Worm (Caenorhabditis elegans) whole organism, L4 larva: ENCODE measurements around the gene K09C4.2.

Experiments used
- F26F4.8 ChIP-seq: fragments of 200-800 bp; sonication (Bioruptor generic); conservative IDR thresholded peaks from 2 replicates; pipeline ENCODE4 v1.3.6; 2022; ENCODE audit warnings: missing genetic modification characterization, missing compliant biosample characterization
- F37D6.2 ChIP-seq: sonication (generic microtip); optimal IDR thresholded peaks from 2 replicates; lab custom pipeline; 2016; ENCODE audit warnings: mild to moderate bottlenecking, missing genetic modification characterization, missing compliant biosample characterization
- F49E8.2 ChIP-seq: sonication (generic microtip); optimal IDR thresholded peaks from 2 replicates; lab custom pipeline; 2016; ENCODE audit warnings: missing compliant biosample characterization, mild to moderate bottlenecking, missing genetic modification characterization, borderline replicate concordance
- R02D3.7 ChIP-seq: fragments of 150-350 bp; sonication (generic microtip); optimal IDR thresholded peaks from 3 replicates; lab custom pipeline; 2014; ENCODE audit warnings: missing biosample characterization, missing genetic modification characterization
- T20F7.1 ChIP-seq: fragments of 200-800 bp; sonication (Bioruptor generic); optimal IDR thresholded peaks from 2 replicates; lab custom pipeline; 2018; ENCODE audit warnings: mild to moderate bottlenecking, missing genetic modification characterization, missing compliant biosample characterization
- Y5F2A.4 ChIP-seq: fragments of 200-800 bp; sonication (Bioruptor generic); optimal IDR thresholded peaks from 2 replicates; lab custom pipeline; 2018; ENCODE audit warnings: mild to moderate bottlenecking, missing genetic modification characterization, missing compliant biosample characterization
- Y75B8A.6 ChIP-seq: fragments of 200-800 bp; sonication (Bioruptor generic); IDR thresholded peaks from 2 replicates; pipeline ENCODE4 v1.3.6; 2022; ENCODE audit warnings: missing genetic modification reagents, missing genetic modification characterization, missing compliant biosample characterization
- aha-1 ChIP-seq: fragments of 150-350 bp; peaks from one replicate; lab custom pipeline; 2014; ENCODE audit warnings: missing biosample characterization, missing genetic modification characterization
- aly-2 ChIP-seq: sonication (generic microtip); optimal IDR thresholded peaks from 2 replicates; lab custom pipeline; 2018; ENCODE audit warnings: missing biosample characterization, missing genetic modification characterization
- attf-4 ChIP-seq: sonication (generic microtip); optimal IDR thresholded peaks from 3 replicates; lab custom pipeline; 2017; ENCODE audit warnings: missing biosample characterization, missing genetic modification characterization
- ceh-20 ChIP-seq: fragments of 200-800 bp; sonication (Bioruptor generic); IDR thresholded peaks from 2 replicates; pipeline ENCODE4 v1.3.6; 2022; ENCODE audit warnings: missing genetic modification reagents, missing genetic modification characterization, missing compliant biosample characterization
- cey-2 ChIP-seq: sonication (generic microtip); optimal IDR thresholded peaks from 3 replicates; lab custom pipeline; 2017; ENCODE audit warnings: missing genetic modification characterization, mild to moderate bottlenecking, missing compliant biosample characterization, antibody characterized with exemption, borderline replicate concordance; ENCODE audit not compliant: insufficient read depth
- daf-12 ChIP-seq: fragments of 150-350 bp; optimal IDR thresholded peaks from 2 replicates; lab custom pipeline; 2014; ENCODE audit warnings: missing biosample characterization, missing genetic modification reagents, missing genetic modification characterization
- daf-16 ChIP-seq, 3 experiments: sonication (generic microtip); optimal IDR thresholded peaks; 2 replicates each; lab custom pipeline; 2016 to 2017; ENCODE audit warnings: missing genetic modification characterization in 3 of 3, missing genetic modification reagents in 3 of 3, mild to moderate bottlenecking in 2 of 3, missing compliant biosample characterization in 2 of 3, missing biosample characterization in 1 of 3, moderate library complexity in 1 of 3
- daf-19 ChIP-seq: fragments of 200-800 bp; sonication (Bioruptor generic); conservative IDR thresholded peaks from 2 replicates; pipeline ENCODE4 v1.3.6; 2022; ENCODE audit warnings: missing genetic modification characterization, missing compliant biosample characterization
- dmd-6 ChIP-seq: fragments of 200-800 bp; sonication (Bioruptor generic); IDR thresholded peaks from 2 replicates; pipeline ENCODE4 v1.3.6; 2022; ENCODE audit warnings: missing genetic modification reagents, missing genetic modification characterization, missing compliant biosample characterization
- dpl-1 ChIP-seq: fragments of 150-350 bp; optimal IDR thresholded peaks from 2 replicates; lab custom pipeline; 2014; ENCODE audit warnings: missing biosample characterization, missing genetic modification reagents, missing genetic modification characterization
- duxl-1 ChIP-seq: sonication (generic microtip); optimal IDR thresholded peaks from 2 replicates; lab custom pipeline; 2016; ENCODE audit warnings: mild to moderate bottlenecking, missing genetic modification characterization, moderate library complexity, missing compliant biosample characterization; ENCODE audit not compliant: poor library complexity
- dve-1 ChIP-seq: sonication (generic microtip); optimal IDR thresholded peaks from 2 replicates; lab custom pipeline; 2017; ENCODE audit warnings: antibody characterized with exemption, mild to moderate bottlenecking, missing genetic modification characterization, missing compliant biosample characterization; ENCODE audit not compliant: insufficient read depth
- egl-43 ChIP-seq: fragments of 200-800 bp; sonication (Bioruptor generic); IDR thresholded peaks from 2 replicates; pipeline ENCODE4 v1.3.6; 2022; ENCODE audit warnings: missing genetic modification reagents, missing genetic modification characterization, missing compliant biosample characterization
- fos-1 ChIP-seq: fragments of 150-350 bp; optimal IDR thresholded peaks from 2 replicates; lab custom pipeline; 2014; ENCODE audit warnings: missing biosample characterization, missing genetic modification characterization
- gei-8 ChIP-seq: fragments of 200-800 bp; sonication (Bioruptor generic); optimal IDR thresholded peaks from 2 replicates; lab custom pipeline; 2018; ENCODE audit warnings: mild to moderate bottlenecking, missing genetic modification characterization, missing compliant biosample characterization
- hlh-11 ChIP-seq: fragments of 200-800 bp; sonication (Bioruptor generic); optimal IDR thresholded peaks from 2 replicates; lab custom pipeline; 2018; ENCODE audit warnings: mild to moderate bottlenecking, missing genetic modification characterization, missing compliant biosample characterization
- lin-1 ChIP-seq: fragments of 200-800 bp; sonication (Bioruptor generic); IDR thresholded peaks from 2 replicates; pipeline ENCODE4 v1.3.6; 2022; ENCODE audit warnings: missing genetic modification reagents, missing genetic modification characterization, missing compliant biosample characterization
- madf-5 ChIP-seq, 2 experiments: fragments of 200-800 bp; sonication (Bioruptor generic); IDR thresholded peaks; 2 replicates each; pipeline ENCODE4 v1.3.6; 2022; ENCODE audit warnings: missing compliant biosample characterization in 2 of 2, missing genetic modification characterization in 2 of 2
- mdl-1 ChIP-seq, 2 experiments: fragments of 150-350 bp in 1 of 2; sonication (generic microtip) in 1 of 2; optimal IDR thresholded peaks; 2 replicates each; lab custom pipeline; 2014 to 2017; ENCODE audit warnings: missing biosample characterization in 2 of 2, missing genetic modification characterization in 2 of 2
- mes-2 ChIP-seq: sonication (generic microtip); optimal IDR thresholded peaks from 2 replicates; lab custom pipeline; 2016; ENCODE audit warnings: missing genotype, mild to moderate bottlenecking, missing genetic modification characterization, missing compliant biosample characterization; ENCODE audit not compliant: poor library complexity, severe bottlenecking
- nhr-111 ChIP-seq: fragments of 200-800 bp; sonication (Bioruptor generic); optimal IDR thresholded peaks from 2 replicates; lab custom pipeline; 2018; ENCODE audit warnings: mild to moderate bottlenecking, missing genetic modification characterization, missing compliant biosample characterization
- nhr-28 ChIP-seq: fragments of 150-350 bp; optimal IDR thresholded peaks from 2 replicates; lab custom pipeline; 2014; ENCODE audit warnings: missing biosample characterization, missing genetic modification characterization
- nhr-48 ChIP-seq: sonication (generic microtip); optimal IDR thresholded peaks from 2 replicates; lab custom pipeline; 2016; ENCODE audit warnings: mild to moderate bottlenecking, missing genetic modification characterization, missing compliant biosample characterization
- nhr-6 ChIP-seq: fragments of 150-350 bp; optimal IDR thresholded peaks from 2 replicates; lab custom pipeline; 2014; ENCODE audit warnings: missing biosample characterization, missing genetic modification characterization
- nhr-77 ChIP-seq: fragments of 150-350 bp; optimal IDR thresholded peaks from 2 replicates; lab custom pipeline; 2014; ENCODE audit warnings: missing biosample characterization, missing genetic modification characterization
- php-3 ChIP-seq: fragments of 200-800 bp; sonication (Bioruptor generic); IDR thresholded peaks from 2 replicates; pipeline ENCODE4 v1.3.6; 2022; ENCODE audit warnings: missing genetic modification reagents, missing genetic modification characterization, missing compliant biosample characterization
- pqm-1 ChIP-seq: sonication (generic microtip); optimal IDR thresholded peaks from 2 replicates; lab custom pipeline; 2017; ENCODE audit warnings: missing biosample characterization, missing genetic modification characterization
- rbr-2 ChIP-seq: sonication (generic microtip); optimal IDR thresholded peaks from 2 replicates; lab custom pipeline; 2016; ENCODE audit warnings: missing genotype, missing genetic modification characterization, missing compliant biosample characterization
- saeg-2 ChIP-seq: fragments of 200-800 bp; sonication (Bioruptor generic); IDR thresholded peaks from 2 replicates; pipeline ENCODE4 v1.3.6; 2022; ENCODE audit warnings: missing genetic modification reagents, missing genetic modification characterization, missing compliant biosample characterization
- set-16 ChIP-seq: fragments of 200-800 bp; sonication (Bioruptor generic); IDR thresholded peaks from 2 replicates; pipeline ENCODE4 v1.3.6; 2022; ENCODE audit warnings: missing genetic modification reagents, missing genetic modification characterization, missing compliant biosample characterization
- skn-1 ChIP-seq: fragments of 150-350 bp; optimal IDR thresholded peaks from 2 replicates; lab custom pipeline; 2014; ENCODE audit warnings: missing biosample characterization, missing genetic modification characterization
- spr-1 ChIP-seq: sonication (generic microtip); optimal IDR thresholded peaks from 2 replicates; lab custom pipeline; 2016; ENCODE audit warnings: mild to moderate bottlenecking, missing genetic modification characterization, missing compliant biosample characterization
- spr-3 ChIP-seq: fragments of 200-800 bp; sonication (Bioruptor generic); optimal IDR thresholded peaks from 2 replicates; lab custom pipeline; 2018; ENCODE audit warnings: mild to moderate bottlenecking, missing genetic modification characterization, missing compliant biosample characterization
- tra-1 ChIP-seq: fragments of 200-800 bp; sonication (Bioruptor generic); IDR thresholded peaks from 2 replicates; pipeline ENCODE4 v1.3.6; 2022; ENCODE audit warnings: missing genetic modification reagents, missing genetic modification characterization, missing compliant biosample characterization
- unc-62 ChIP-seq, 3 experiments: fragments of 150-350 bp in 1 of 3; sonication (generic microtip); optimal IDR thresholded peaks in 2 of 3; peaks in 1 of 3; 1 replicate in 1 of 3; 2 replicates in 2 of 3; lab custom pipeline; 2014 to 2017; ENCODE audit warnings: missing biosample characterization in 3 of 3, missing genetic modification characterization in 3 of 3, missing genetic modification reagents in 3 of 3, missing genotype in 1 of 3
- vab-7 ChIP-seq: fragments of 200-800 bp; sonication (Bioruptor generic); IDR thresholded peaks from 2 replicates; pipeline ENCODE4 v1.3.6; 2022; ENCODE audit warnings: missing genetic modification reagents, missing genetic modification characterization, missing compliant biosample characterization
- zfp-2 ChIP-seq: sonication (generic microtip); optimal IDR thresholded peaks from 2 replicates; lab custom pipeline; 2016; ENCODE audit warnings: mild to moderate bottlenecking, missing genetic modification characterization, missing compliant biosample characterization
- ztf-7 ChIP-seq: fragments of 150-350 bp; optimal IDR thresholded peaks from 2 replicates; lab custom pipeline; 2014; ENCODE audit warnings: missing biosample characterization, missing genetic modification characterization

The K09C4.2 gene

DNA sequence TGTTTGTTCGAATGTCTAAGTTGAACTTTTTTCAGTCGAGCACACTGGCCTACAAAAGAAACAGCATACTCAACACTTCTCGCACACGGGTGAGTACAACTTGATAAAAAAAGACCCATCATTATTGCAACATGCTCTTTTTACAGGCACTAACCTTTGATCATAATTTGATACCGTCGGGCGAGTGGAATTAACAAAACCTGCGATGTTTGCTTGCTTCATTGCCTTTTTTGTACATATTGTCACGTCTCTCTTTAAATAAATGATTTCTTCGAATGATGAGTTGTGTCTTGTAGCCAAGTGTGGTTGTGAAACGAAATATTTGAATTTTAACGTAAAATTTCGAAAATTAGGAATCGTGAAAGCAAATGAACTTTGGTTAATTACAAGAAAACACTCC lies 10.8 kb upstream of the K09C4.2 start:
- TF ChIP-seq F26F4.8 (GFP tag; lab: Robert Waterston, UW) (no peak), cey-2 (tag; lab: Kevin White, UChicago) (no peak), skn-1 (tag; lab: Kevin White, UChicago) (no peak), dve-1 (tag; lab: Kevin White, UChicago) (peak; percentile 55), mes-2 (tag; lab: Kevin White, UChicago) (no peak), R02D3.7 (tag; lab: Kevin White, UChicago) (no peak), duxl-1 (tag; lab: Kevin White, UChicago) (no peak), nhr-6 (no peak), nhr-111 (GFP tag; lab: Kevin White, UChicago) (no peak), aha-1 (tag; lab: Kevin White, UChicago) (peak; percentile 67), dpl-1 (GFP tag; lab: Kevin White, UChicago) (no peak), dmd-6 (GFP tag; lab: Robert Waterston, UW) (peak; percentile 69), mdl-1 (tag; optimal IDR thresholded peaks at IDR 0.05; lab: Kevin White, UChicago) (peak in 1 of 2 experiments; percentile 43), vab-7 (no peak), nhr-77 (tag; lab: Kevin White, UChicago) (peak; percentile 20), madf-5 (GFP tag; IDR thresholded peaks at IDR 0.05; lab: Robert Waterston, UW) (no peak), nhr-28 (tag; lab: Kevin White, UChicago) (peak; percentile 85), pqm-1 (tag; lab: Kevin White, UChicago) (peak; percentile 72), daf-16 (GFP tag; optimal IDR thresholded peaks at IDR 0.05; lab: Kevin White, UChicago) (no peak), daf-16 (tag; optimal IDR thresholded peaks at IDR 0.05; lab: Kevin White, UChicago) (peak; percentile 53), lin-1 (GFP tag; lab: Robert Waterston, UW) (no peak), hlh-11 (tag; lab: Kevin White, UChicago) (peak; percentile 58)

DNA sequence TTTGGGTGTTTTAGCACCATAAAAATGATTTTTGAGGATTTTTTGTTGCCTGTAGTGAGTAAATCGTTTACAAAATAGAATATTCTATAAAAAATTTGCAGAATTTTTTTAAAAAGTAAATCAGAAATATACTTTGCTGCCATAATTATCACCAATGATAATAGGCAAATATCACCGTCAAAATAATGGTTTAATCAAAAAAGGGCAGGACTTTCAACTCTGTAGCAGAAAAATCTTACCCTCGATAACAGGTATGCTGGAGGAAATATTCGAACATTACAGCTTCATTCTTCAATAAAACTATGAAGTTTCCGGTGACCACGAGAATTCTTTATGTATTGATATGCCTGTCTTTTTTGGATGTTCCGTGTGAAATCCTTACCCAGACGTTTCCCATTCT lies 7.1 kb upstream of the K09C4.2 start, which contains the start of gene K09C4.4:
Gene K09C4.4 (plus strand): TSS at position 301 of the 400 bp plus-strand sequence.
- TF ChIP-seq unc-62 (GFP tag; optimal IDR thresholded peaks at IDR 0.05 in 1 of 2; lab: Kevin White, UChicago) = peak in 1 of 2 experiments; percentile 18
- TF ChIP-seq unc-62 (tag; optimal IDR thresholded peaks at IDR 0.05; lab: Kevin White, UChicago) = no peak
- no peak for TF ChIP-seq ceh-20 (GFP tag; lab: Robert Waterston, UW)

DNA sequence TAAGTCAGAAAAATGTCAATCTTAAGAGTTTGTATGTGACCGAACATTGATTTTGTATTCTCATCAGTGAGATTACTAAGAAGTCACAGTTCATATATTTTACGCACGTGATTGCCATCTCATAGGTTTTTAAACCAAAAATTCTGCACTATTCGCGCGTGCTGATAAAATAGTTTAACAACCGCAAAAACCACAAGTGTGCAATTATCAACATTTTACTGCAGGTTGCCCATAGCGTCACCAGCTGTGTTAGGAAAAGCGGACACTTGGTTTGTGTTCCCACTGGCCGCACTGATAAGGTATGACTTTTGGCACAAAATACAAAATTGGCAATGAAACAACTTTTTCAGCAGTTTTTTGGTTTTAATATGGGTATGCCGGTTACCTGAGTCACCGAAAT lies 6.1 kb upstream of the K09C4.2 start:
- TF ChIP-seq ztf-7 (tag; lab: Kevin White, UChicago) (peak; percentile 4), set-16 (GFP tag; lab: Robert Waterston, UW) (no peak), php-3 (GFP tag; lab: Robert Waterston, UW) (peak; percentile 92), T20F7.1 (GFP tag; lab: Kevin White, UChicago) (peak; percentile 62), dmd-6 (GFP tag; lab: Robert Waterston, UW) (peak; percentile 100), tra-1 (GFP tag; lab: Robert Waterston, UW) (peak; percentile 89), egl-43 (GFP tag; lab: Robert Waterston, UW) (no peak), hlh-11 (tag; lab: Kevin White, UChicago) (peak; percentile 95), Y75B8A.6 (GFP tag; lab: Robert Waterston, UW) (0 out of 2 replicates have a peak, but pooled peaks have one; percentile 30), spr-3 (GFP tag; lab: Kevin White, UChicago) (no peak), nhr-28 (tag; lab: Kevin White, UChicago) (peak; percentile 93), fos-1 (tag; lab: Kevin White, UChicago) (no peak), spr-1 (tag; lab: Kevin White, UChicago) (no peak), F37D6.2 (tag; lab: Kevin White, UChicago) (no peak), lin-1 (GFP tag; lab: Robert Waterston, UW) (peak; percentile 89), dve-1 (tag; lab: Kevin White, UChicago) (peak; percentile 91), zfp-2 (no peak), daf-19 (GFP tag; lab: Robert Waterston, UW) (no peak), attf-4 (no peak), saeg-2 (GFP tag; lab: Robert Waterston, UW) (peak; percentile 88), nhr-48 (tag; lab: Kevin White, UChicago) (peak; percentile 95), ceh-20 (GFP tag; lab: Robert Waterston, UW) (no peak), Y5F2A.4 (no peak), F49E8.2 (tag; lab: Kevin White, UChicago) (no peak), gei-8 (GFP tag; lab: Kevin White, UChicago) (peak; percentile 84), nhr-77 (tag; lab: Kevin White, UChicago) (peak; percentile 79), rbr-2 (tag; lab: Kevin White, UChicago) (no peak), daf-12 (no peak), aly-2 (tag; lab: Kevin White, UChicago) (no peak), R02D3.7 (tag; lab: Kevin White, UChicago) (no peak)
